Fruit fly (Drosophila melanogaster) Kc167 (cell line): ENCODE data around the gene Vm32E.

ENCODE experiments used
- Myc ChIP-seq: fragments of >200 bp; optimal IDR thresholded peaks from 2 replicates; lab custom pipeline; 2017; ENCODE audit warnings: missing external identifiers
- Sin3A ChIP-seq: fragments of >200 bp; optimal IDR thresholded peaks from 2 replicates; lab custom pipeline; 2018; ENCODE audit warnings: missing external identifiers
- h ChIP-seq: fragments of >200 bp; optimal IDR thresholded peaks from 3 replicates; lab custom pipeline; 2018; ENCODE audit warnings: missing external identifiers
- insv ChIP-seq: fragments of >200 bp; optimal IDR thresholded peaks from 3 replicates; lab custom pipeline; 2018; ENCODE audit warnings: missing external identifiers
- psq ChIP-seq: fragments of >200 bp; optimal IDR thresholded peaks from 2 replicates; lab custom pipeline; 2017; ENCODE audit warnings: missing external identifiers
- ttk ChIP-seq: sonication (Bioruptor generic); optimal IDR thresholded peaks from 2 replicates; lab custom pipeline; 2017; ENCODE audit warnings: missing external identifiers

The Vm32E gene

dm6 chr2L:11171615-11172356 lies at the start of gene Vm32E:
Vm32E (minus strand) TSS chr2L:11171665.
- no peak for TF ChIP-seq Sin3A (lab: Kevin White, UChicago)
- no peak for TF ChIP-seq psq (lab: Kevin White, UChicago)
- TF ChIP-seq ttk (lab: Kevin White, UChicago): no peak
- no peak for TF ChIP-seq Myc
- TF ChIP-seq h (lab: Kevin White, UChicago): no peak

- TF ChIP-seq Myc: no peak
- no peak for TF ChIP-seq ttk (lab: Kevin White, UChicago)
- TF ChIP-seq insv (lab: Kevin White, UChicago): no peak
- TF ChIP-seq psq (lab: Kevin White, UChicago): no peak
- no peak for TF ChIP-seq Sin3A (lab: Kevin White, UChicago)
- no peak for TF ChIP-seq h (lab: Kevin White, UChicago)
These were observed 49.3 kb upstream of the Vm32E start for dm6 chr2L:11220783-11221182.

dm6 chr2L:11219446-11220038 lies 48.1 kb upstream of the Vm32E start:
- TF ChIP-seq ttk (lab: Kevin White, UChicago) (no peak), psq (lab: Kevin White, UChicago) (no peak), insv (lab: Kevin White, UChicago) (no peak), Sin3A (lab: Kevin White, UChicago) (no peak), Myc (no peak), h (lab: Kevin White, UChicago) (no peak)

- no peak for TF ChIP-seq h (lab: Kevin White, UChicago)
These were observed 47.5 kb upstream of the Vm32E start for dm6 chr2L:11218918-11219317.

dm6 chr2L:11210970-11211967 lies 39.8 kb upstream of the Vm32E start:
- TF ChIP-seq insv (lab: Kevin White, UChicago): no peak
- TF ChIP-seq Sin3A (lab: Kevin White, UChicago): no peak
- TF ChIP-seq psq (lab: Kevin White, UChicago): no peak
- TF ChIP-seq h (lab: Kevin White, UChicago): no peak
- no peak for TF ChIP-seq ttk (lab: Kevin White, UChicago)
- no peak for TF ChIP-seq Myc

dm6 chr2L:11210324-11210758 lies 38.9 kb upstream of the Vm32E start, which contains the start of gene ab:
ab (plus strand) TSS chr2L:11210678.
- no peak for TF ChIP-seq Myc
- TF ChIP-seq h (lab: Kevin White, UChicago): no peak

- TF ChIP-seq Sin3A (lab: Kevin White, UChicago): no peak
- no peak for TF ChIP-seq psq (lab: Kevin White, UChicago)
- TF ChIP-seq h (lab: Kevin White, UChicago): no peak
- no peak for TF ChIP-seq ttk (lab: Kevin White, UChicago)
- TF ChIP-seq Myc: no peak
- TF ChIP-seq insv (lab: Kevin White, UChicago): no peak
These were observed 37.3 kb upstream of the Vm32E start for dm6 chr2L:11208563-11209344.

- no peak for TF ChIP-seq Sin3A (lab: Kevin White, UChicago)
- TF ChIP-seq Myc: no peak
- TF ChIP-seq ttk (lab: Kevin White, UChicago): no peak
- TF ChIP-seq insv (lab: Kevin White, UChicago): no peak
- no peak for TF ChIP-seq psq (lab: Kevin White, UChicago)
- TF ChIP-seq h (lab: Kevin White, UChicago): no peak
These were observed 36.0 kb upstream of the Vm32E start for dm6 chr2L:11207471-11207870.

- TF ChIP-seq h (lab: Kevin White, UChicago): no peak
These were observed 35.3 kb upstream of the Vm32E start for dm6 chr2L:11206604-11207238.

dm6 chr2L:11203494-11204010 lies 32.1 kb upstream of the Vm32E start, which contains the start of gene Ca-beta:
Ca-beta (minus strand) TSS chr2L:11203544.
- TF ChIP-seq insv (lab: Kevin White, UChicago) (no peak), h (lab: Kevin White, UChicago) (no peak), Sin3A (lab: Kevin White, UChicago) (no peak), Myc (no peak), ttk (lab: Kevin White, UChicago) (no peak), psq (lab: Kevin White, UChicago) (no peak)
